Fruit fly (Drosophila melanogaster) whole organism, embryonic: ENCODE data around the gene Phae2.

Experiments
- Blimp-1 ChIP-seq: fragments of 200-800 bp; sonication (Bioruptor generic); optimal IDR thresholded peaks from 3 replicates; lab custom pipeline; 2018; ENCODE audit warnings: missing biosample characterization, missing genetic modification characterization, mild to moderate bottlenecking, moderate library complexity, missing genetic modification reagents
- CG10431 ChIP-seq: fragments of 200-800 bp; sonication (Bioruptor generic); optimal IDR thresholded peaks from 3 replicates; lab custom pipeline; 2018; ENCODE audit warnings: missing biosample characterization, mild to moderate bottlenecking, missing genetic modification characterization
- CG10462 ChIP-seq: fragments of 200-800 bp; sonication (Bioruptor generic); optimal IDR thresholded peaks from 2 replicates; lab custom pipeline; 2016; ENCODE audit warnings: missing biosample characterization, missing genetic modification characterization
- CG11696 ChIP-seq: fragments of 200-800 bp; sonication (Bioruptor generic); IDR thresholded peaks from 2 replicates; pipeline ENCODE4 v1.3.6; 2022; ENCODE audit warnings: missing biosample characterization, missing genetic modification characterization
- CG1233 ChIP-seq: fragments of 200-800 bp; sonication (Bioruptor generic); optimal IDR thresholded peaks from 4 replicates; lab custom pipeline; 2018; ENCODE audit warnings: missing biosample characterization, mild to moderate bottlenecking, missing genetic modification characterization
- CG14050 ChIP-seq: fragments of 200-800 bp; sonication (Bioruptor generic); IDR thresholded peaks from 3 replicates; pipeline ENCODE4 v1.3.6; 2022; ENCODE audit warnings: missing biosample characterization, missing genetic modification characterization
- CG17328 ChIP-seq: fragments of 200-800 bp; sonication (Bioruptor generic); IDR thresholded peaks from 2 replicates; pipeline ENCODE4 v1.3.6; 2022; ENCODE audit warnings: missing biosample characterization, missing genetic modification characterization
- CG2678 ChIP-seq: fragments of 200-800 bp; sonication (Bioruptor generic); optimal IDR thresholded peaks from 3 replicates; lab custom pipeline; 2019; ENCODE audit warnings: missing biosample characterization, mild to moderate bottlenecking, missing genetic modification characterization, moderate library complexity
- CG2712 ChIP-seq: fragments of 200-800 bp; optimal IDR thresholded peaks from 3 replicates; lab custom pipeline; 2019; ENCODE audit warnings: missing biosample characterization, mild to moderate bottlenecking, missing genetic modification characterization, moderate library complexity
- CG33557 ChIP-seq: fragments of 200-800 bp; sonication (Bioruptor generic); optimal IDR thresholded peaks from 2 replicates; lab custom pipeline; 2019; ENCODE audit warnings: missing biosample characterization, mild to moderate bottlenecking, missing genetic modification characterization, moderate library complexity
- CG3995 ChIP-seq: fragments of 200-800 bp; sonication (Bioruptor generic); optimal IDR thresholded peaks from 3 replicates; lab custom pipeline; 2016; ENCODE audit warnings: missing biosample characterization, missing genetic modification characterization
- CG4404 ChIP-seq: fragments of 200-800 bp; sonication (Bioruptor generic); IDR thresholded peaks from 2 replicates; pipeline ENCODE4 v1.3.6; 2022; ENCODE audit warnings: missing biosample characterization, missing genetic modification characterization
- CG5180 ChIP-seq: fragments of 200-800 bp; sonication (Bioruptor generic); optimal IDR thresholded peaks from 3 replicates; lab custom pipeline; 2017; ENCODE audit warnings: missing biosample characterization, missing genetic modification characterization, mild to moderate bottlenecking, moderate library complexity, missing genetic modification reagents
- CG6254 ChIP-seq: fragments of 200-800 bp; sonication (Bioruptor generic); optimal IDR thresholded peaks from 3 replicates; lab custom pipeline; 2017; ENCODE audit warnings: mild to moderate bottlenecking, missing biosample characterization, missing genetic modification reagents, missing genetic modification characterization
- CG7556 ChIP-seq: fragments of 200-800 bp; sonication (Bioruptor generic); optimal IDR thresholded peaks from 2 replicates; lab custom pipeline; 2017; ENCODE audit warnings: missing biosample characterization, mild to moderate bottlenecking, missing genetic modification characterization
- CG8359 ChIP-seq: fragments of 200-800 bp; sonication (Bioruptor generic); optimal IDR thresholded peaks from 2 replicates; lab custom pipeline; 2017; ENCODE audit warnings: missing biosample characterization, mild to moderate bottlenecking, missing genetic modification characterization, borderline replicate concordance
- CG9727 ChIP-seq: fragments of 200-800 bp; sonication (Bioruptor generic); optimal IDR thresholded peaks from 3 replicates; lab custom pipeline; 2017; ENCODE audit warnings: missing biosample characterization, mild to moderate bottlenecking, missing genetic modification characterization
- Elba2 ChIP-seq: fragments of 200-800 bp; sonication (Bioruptor generic); optimal IDR thresholded peaks from 3 replicates; lab custom pipeline; 2016; ENCODE audit warnings: missing biosample characterization, missing genetic modification characterization
- Ets97D ChIP-seq: fragments of 200-800 bp; sonication (Bioruptor generic); optimal IDR thresholded peaks from 3 replicates; lab custom pipeline; 2016; ENCODE audit warnings: missing biosample characterization, missing genetic modification characterization
- Gug ChIP-seq: fragments of 200-800 bp; sonication (Bioruptor generic); IDR thresholded peaks from 4 replicates; pipeline ENCODE4 v1.3.6; 2022; ENCODE audit warnings: missing biosample characterization, missing genetic modification characterization
- Kr ChIP-seq: fragments of 200-800 bp; sonication (Bioruptor generic); optimal IDR thresholded peaks from 2 replicates; lab custom pipeline; 2017; ENCODE audit warnings: missing biosample characterization, mild to moderate bottlenecking, missing genetic modification characterization
- Max ChIP-seq: fragments of 200-800 bp; sonication (Bioruptor generic); optimal IDR thresholded peaks from 2 replicates; lab custom pipeline; 2016; ENCODE audit warnings: missing biosample characterization, mild to moderate bottlenecking, missing genetic modification characterization
- Mrtf ChIP-seq: fragments of 200-800 bp; sonication (Bioruptor generic); IDR thresholded peaks from 3 replicates; pipeline ENCODE4 v1.3.6; 2022; ENCODE audit warnings: missing biosample characterization, missing genetic modification characterization
- NFAT ChIP-seq: fragments of 200-800 bp; sonication (Bioruptor generic); IDR thresholded peaks from 2 replicates; pipeline ENCODE4 v1.3.6; 2022; ENCODE audit warnings: missing biosample characterization, missing genetic modification characterization
- Oaz ChIP-seq: fragments of 200-800 bp; sonication (Bioruptor generic); IDR thresholded peaks from 2 replicates; pipeline ENCODE4 v1.3.6; 2022; ENCODE audit warnings: missing biosample characterization, missing genetic modification characterization
- Opbp ChIP-seq: fragments of 200-800 bp; sonication (Bioruptor generic); IDR thresholded peaks from 3 replicates; pipeline ENCODE4 v1.3.6; 2022; ENCODE audit warnings: missing biosample characterization, missing genetic modification characterization; ENCODE audit not compliant: partially characterized antibody
- Ptx1 ChIP-seq: fragments of 200-800 bp; sonication (Bioruptor generic); IDR thresholded peaks from 2 replicates; pipeline ENCODE4 v1.3.6; 2022; ENCODE audit warnings: missing biosample characterization, missing genetic modification characterization
- Vsx1 ChIP-seq: fragments of 200-800 bp; sonication (Bioruptor generic); optimal IDR thresholded peaks from 2 replicates; lab custom pipeline; 2017; ENCODE audit warnings: missing biosample characterization, mild to moderate bottlenecking, missing genetic modification characterization, missing genetic modification reagents
- ac ChIP-seq: fragments of 200-800 bp; sonication (Bioruptor generic); optimal IDR thresholded peaks from 3 replicates; lab custom pipeline; 2017; ENCODE audit warnings: missing biosample characterization, mild to moderate bottlenecking, missing genetic modification characterization
- bigmax ChIP-seq: fragments of 200-800 bp; sonication (Bioruptor generic); optimal IDR thresholded peaks from 2 replicates; lab custom pipeline; 2018; ENCODE audit warnings: missing biosample characterization, mild to moderate bottlenecking, missing genetic modification characterization
- ci ChIP-seq: fragments of 200-800 bp; sonication (Bioruptor generic); IDR thresholded peaks from 3 replicates; pipeline ENCODE4 v1.3.6; 2022; ENCODE audit warnings: missing biosample characterization, missing genetic modification characterization
- crol ChIP-seq: fragments of 200-800 bp; sonication (Bioruptor generic); IDR thresholded peaks from 2 replicates; pipeline ENCODE4 v1.3.6; 2022; ENCODE audit warnings: missing biosample characterization, missing genetic modification characterization
- fd3F ChIP-seq: fragments of 200-800 bp; sonication (Bioruptor generic); optimal IDR thresholded peaks from 2 replicates; lab custom pipeline; 2018; ENCODE audit warnings: missing biosample characterization, mild to moderate bottlenecking, missing genetic modification characterization, moderate library complexity
- fd64A ChIP-seq: fragments of 200-800 bp; sonication (Bioruptor generic); optimal IDR thresholded peaks from 3 replicates; lab custom pipeline; 2018; ENCODE audit warnings: missing biosample characterization, mild to moderate bottlenecking, missing genetic modification characterization
- fu2 ChIP-seq: fragments of 200-800 bp; sonication (Bioruptor generic); optimal IDR thresholded peaks from 2 replicates; lab custom pipeline; 2016; ENCODE audit warnings: missing biosample characterization, missing genetic modification characterization
- gce ChIP-seq: fragments of 200-800 bp; sonication (Bioruptor generic); IDR thresholded peaks from 3 replicates; pipeline ENCODE4 v1.3.6; 2022; ENCODE audit warnings: missing biosample characterization, missing genetic modification characterization
- gsb ChIP-seq: fragments of 200-800 bp; sonication (Bioruptor generic); IDR thresholded peaks from 2 replicates; pipeline ENCODE4 v1.3.6; 2022; ENCODE audit warnings: missing biosample characterization, missing genetic modification characterization
- jing ChIP-seq: fragments of 200-800 bp; sonication (Bioruptor generic); optimal IDR thresholded peaks from 2 replicates; lab custom pipeline; 2018; ENCODE audit warnings: missing biosample characterization, mild to moderate bottlenecking, missing genetic modification characterization
- kay ChIP-seq: fragments of 200-800 bp; sonication (Bioruptor generic); optimal IDR thresholded peaks from 2 replicates; lab custom pipeline; 2016; ENCODE audit warnings: missing biosample characterization, missing genetic modification characterization
- lab ChIP-seq: fragments of 200-800 bp; sonication (Bioruptor generic); optimal IDR thresholded peaks from 3 replicates; lab custom pipeline; 2017; ENCODE audit warnings: missing biosample characterization, missing genetic modification characterization, mild to moderate bottlenecking, moderate library complexity, missing genetic modification reagents
- lov ChIP-seq, 2 experiments: fragments of 200-800 bp in 1 of 2; fragments of >200 bp in 1 of 2; sonication (Bioruptor generic) in 1 of 2; IDR thresholded peaks in 1 of 2; optimal IDR thresholded peaks in 1 of 2; 2 replicates in 1 of 2; 3 replicates in 1 of 2; pipeline versions ENCODE4 v1.3.6 to Lab custom; 2017 to 2022; ENCODE audit warnings: missing biosample characterization in 1 of 2, missing genetic modification characterization in 1 of 2
- nerfin-1 ChIP-seq: fragments of 200-800 bp; sonication (Bioruptor generic); optimal IDR thresholded peaks from 3 replicates; lab custom pipeline; 2019; ENCODE audit warnings: missing biosample characterization, mild to moderate bottlenecking, missing genetic modification characterization, moderate library complexity
- phol ChIP-seq: fragments of 200-800 bp; sonication (Bioruptor generic); optimal IDR thresholded peaks from 3 replicates; lab custom pipeline; 2018; ENCODE audit warnings: missing biosample characterization, mild to moderate bottlenecking, missing genetic modification characterization, moderate library complexity
- prd ChIP-seq, 3 experiments: fragments of >200 bp in 2 of 3; fragments of 200-800 bp in 1 of 3; sonication (Bioruptor generic) in 1 of 3; optimal IDR thresholded peaks in 2 of 3; IDR thresholded peaks in 1 of 3; 2 replicates in 2 of 3; 3 replicates in 1 of 3; pipeline versions ENCODE4 v1.3.6 to Lab custom; 2017 to 2022; ENCODE audit warnings: missing biosample characterization in 1 of 3, missing genetic modification characterization in 1 of 3
- row ChIP-seq: fragments of 200-800 bp; sonication (Bioruptor generic); IDR thresholded peaks from 3 replicates; pipeline ENCODE4 v1.3.6; 2022; ENCODE audit warnings: missing biosample characterization, missing genetic modification characterization
- sisA ChIP-seq: fragments of 200-800 bp; sonication (Bioruptor generic); IDR thresholded peaks from 2 replicates; pipeline ENCODE4 v1.3.6; 2022; ENCODE audit warnings: missing biosample characterization, missing genetic modification characterization
- ssp ChIP-seq: fragments of 200-800 bp; sonication (Bioruptor generic); IDR thresholded peaks from 2 replicates; pipeline ENCODE4 v1.3.6; 2022; ENCODE audit warnings: missing biosample characterization, missing genetic modification characterization
- stwl ChIP-seq: fragments of 200-800 bp; sonication (Bioruptor generic); optimal IDR thresholded peaks from 3 replicates; lab custom pipeline; 2018; ENCODE audit warnings: missing biosample characterization, mild to moderate bottlenecking, missing genetic modification characterization, moderate library complexity
- zen ChIP-seq: fragments of 200-800 bp; sonication (Bioruptor generic); optimal IDR thresholded peaks from 3 replicates; lab custom pipeline; 2018; ENCODE audit warnings: missing biosample characterization, mild to moderate bottlenecking, missing genetic modification characterization, moderate library complexity

The Phae2 gene

dm6 chr2L:12075850-12076249, 35.1 kb upstream of the Phae2 start, which contains the start of gene CG14947 (continued):
- TF ChIP-seq prd (optimal IDR thresholded peaks at IDR 0.05; lab: Kevin White, UChicago) (no peak), prd (GFP tag; IDR thresholded peaks at IDR 0.05; lab: Robert Waterston, UW) (peak; percentile 63; the same call in 1 of the 3 replicates), Max (GFP tag; lab: Kevin White, UChicago) (no peak), Vsx1 (GFP tag; lab: Kevin White, UChicago) (peak; percentile 43), CG2678 (no peak), nerfin-1 (tag; lab: Kevin White, UChicago) (peak; percentile 17), CG5180 (GFP tag; lab: Kevin White, UChicago) (no peak), kay (GFP tag; lab: Kevin White, UChicago) (no peak), CG14050 (GFP tag; lab: Robert Waterston, UW) (no peak), Mrtf (no peak), CG10462 (GFP tag; lab: Kevin White, UChicago) (no peak), row (peak; percentile 36; the same call in 1 of the 3 replicates), Opbp (GFP tag; lab: Robert Waterston, UW) (no peak), CG4404 (GFP tag; lab: Robert Waterston, UW) (no peak), Oaz (no peak), CG2712 (tag; lab: Kevin White, UChicago) (peak; percentile 15), Blimp-1 (GFP tag; lab: Kevin White, UChicago) (peak; percentile 42), fu2 (GFP tag; lab: Kevin White, UChicago) (no peak), ac (GFP tag; lab: Kevin White, UChicago) (peak; percentile 32), CG6254 (GFP tag; lab: Kevin White, UChicago) (no peak), sisA (GFP tag; lab: Robert Waterston, UW) (no peak), gsb (0 out of 2 replicates have a peak, but pooled peaks have one; percentile 27), CG17328 (GFP tag; lab: Robert Waterston, UW) (no peak), CG3995 (GFP tag; lab: Kevin White, UChicago) (no peak), bigmax (GFP tag; lab: Kevin White, UChicago) (no peak), Gug (GFP tag; lab: Robert Waterston, UW) (no peak), CG11696 (no peak), Ptx1 (GFP tag; lab: Robert Waterston, UW) (0 out of 2 replicates have a peak, but pooled peaks have one; percentile 18), Elba2 (peak; percentile 57), Kr (peak; percentile 25), CG1233 (GFP tag; lab: Kevin White, UChicago) (peak; percentile 42), NFAT (GFP tag; lab: Robert Waterston, UW) (0 out of 2 replicates have a peak, but pooled peaks have one; percentile 13), ci (peak; percentile 72), CG10431 (GFP tag; lab: Kevin White, UChicago) (peak; percentile 2), jing (GFP tag; lab: Kevin White, UChicago) (no peak), gce (GFP tag; lab: Robert Waterston, UW) (0 out of 3 replicates have a peak, but pooled peaks have one; percentile 18), lov (optimal IDR thresholded peaks at IDR 0.05; lab: Kevin White, UChicago) (no peak), lov (GFP tag; IDR thresholded peaks at IDR 0.05; lab: Robert Waterston, UW) (0 out of 3 replicates have a peak, but pooled peaks have one; percentile 63), lab (GFP tag; lab: Kevin White, UChicago) (peak; percentile 11), CG9727 (GFP tag; lab: Kevin White, UChicago) (peak; percentile 29), phol (tag; lab: Kevin White, UChicago) (peak; percentile 9), fd3F (GFP tag; lab: Kevin White, UChicago) (no peak), CG7556 (no peak), Ets97D (GFP tag; lab: Kevin White, UChicago) (peak; percentile 76), crol (GFP tag; lab: Robert Waterston, UW) (peak; percentile 18; the same call in 1 of the 2 replicates), ssp (no peak), zen (tag; lab: Kevin White, UChicago) (peak; percentile 30), CG33557 (GFP tag; lab: Kevin White, UChicago) (peak; percentile 10), fd64A (GFP tag; lab: Kevin White, UChicago) (peak; percentile 19), stwl (tag; lab: Kevin White, UChicago) (peak; percentile 17), CG8359 (GFP tag; lab: Kevin White, UChicago) (no peak)
